Fruit fly (Drosophila melanogaster): Measurements from ENCODE around the gene Scsalpha1.

Scsalpha1 gene

dm6 chr3L:3788790-3789421, 25.1 kb upstream of the Scsalpha1 start (continued):
- TF ChIP-seq exex (tag; optimal IDR thresholded peaks at IDR 0.05), result no peak
- TF ChIP-seq ttk (GFP tag; IDR thresholded peaks at IDR 0.05), result no peak
- no peak for TF ChIP-seq CG11696 (GFP tag; IDR thresholded peaks at IDR 0.05)
- no peak for TF ChIP-seq CG9609 (GFP tag; optimal IDR thresholded peaks at IDR 0.05)
- TF ChIP-seq CG6791 (GFP tag; IDR thresholded peaks at IDR 0.05; ENCODE audit: partially characterized antibody), result peak; percentile 70
- 0 out of 2 replicates have a peak, but pooled peaks have one; percentile 14 for TF ChIP-seq CG6272 (GFP tag; IDR thresholded peaks at IDR 0.05)
- TF ChIP-seq pan (optimal IDR thresholded peaks at IDR 0.05), result no peak
- TF ChIP-seq pan (GFP tag; optimal IDR thresholded peaks at IDR 0.05 in 1 of 2, IDR thresholded peaks at IDR 0.05 in 1 of 2), result peak in 1 of 2 experiments; percentile 22
- no peak for TF ChIP-seq Doc2 (GFP tag; IDR thresholded peaks at IDR 0.05)
- peak; percentile 79 for TF ChIP-seq knrl (GFP tag; IDR thresholded peaks at IDR 0.05; ENCODE audit: partially characterized antibody)
- TF ChIP-seq pfk (GFP tag; optimal IDR thresholded peaks at IDR 0.05), result no peak
- peak; percentile 60 for TF ChIP-seq CG32532 (GFP tag; IDR thresholded peaks at IDR 0.05)
- TF ChIP-seq lmd (GFP tag; IDR thresholded peaks at IDR 0.05), result no peak
- TF ChIP-seq CG33213 (GFP tag; optimal IDR thresholded peaks at IDR 0.05), result no peak
- no peak for TF ChIP-seq jigr1 (GFP tag; IDR thresholded peaks at IDR 0.05)
- peak; percentile 12; the same call in 1 of the 2 replicates for TF ChIP-seq Rx (GFP tag; IDR thresholded peaks at IDR 0.05)
- TF ChIP-seq Scr (GFP tag; IDR thresholded peaks at IDR 0.05; ENCODE audit: partially characterized antibody), result peak; percentile 52; the same call in 1 of the 2 replicates
- TF ChIP-seq ato (GFP tag; IDR thresholded peaks at IDR 0.05; ENCODE audit: partially characterized antibody), result peak; percentile 61; the same call in 1 of the 2 replicates
- TF ChIP-seq Dref (GFP tag; IDR thresholded peaks at IDR 0.05), result no peak
- no peak for TF ChIP-seq CG3838 (GFP tag; optimal IDR thresholded peaks at IDR 0.05)
- no peak for TF ChIP-seq Dbx (GFP tag; IDR thresholded peaks at IDR 0.05)
- no peak for TF ChIP-seq Hey (tag; optimal IDR thresholded peaks at IDR 0.05)
- no peak for TF ChIP-seq Dip2 (GFP tag; IDR thresholded peaks at IDR 0.05)
- peak; percentile 52; the same call in 1 of the 2 replicates for TF ChIP-seq CG4360 (GFP tag; IDR thresholded peaks at IDR 0.05)
- TF ChIP-seq ro (GFP tag; IDR thresholded peaks at IDR 0.05), result no peak
- TF ChIP-seq Fer2 (tag; optimal IDR thresholded peaks at IDR 0.05), result no peak
- TF ChIP-seq CG30020 (tag; optimal IDR thresholded peaks at IDR 0.05), result no peak
- peak; percentile 62 for TF ChIP-seq zfh1 (GFP tag; IDR thresholded peaks at IDR 0.05)
- 0 out of 2 replicates have a peak, but pooled peaks have one; percentile 4 for TF ChIP-seq sob (GFP tag; IDR thresholded peaks at IDR 0.05)
- no peak for TF ChIP-seq fd96Cb (tag; optimal IDR thresholded peaks at IDR 0.05)
- no peak for TF ChIP-seq CG14667 (GFP tag; IDR thresholded peaks at IDR 0.05)
- TF ChIP-seq Jarid2 (GFP tag; optimal IDR thresholded peaks at IDR 0.05), result no peak
- no peak for TF ChIP-seq Elba2 (GFP tag; optimal IDR thresholded peaks at IDR 0.05)
- TF ChIP-seq CG14965 (GFP tag; optimal IDR thresholded peaks at IDR 0.05; ENCODE audit: borderline replicate concordance), result no peak
- no peak for TF ChIP-seq tin (GFP tag; optimal IDR thresholded peaks at IDR 0.05)
- no peak for TF ChIP-seq CG1792 (GFP tag; optimal IDR thresholded peaks at IDR 0.05)
- TF ChIP-seq nom (GFP tag; optimal IDR thresholded peaks at IDR 0.05), result no peak
- TF ChIP-seq croc (GFP tag; conservative IDR thresholded peaks at IDR 0.05), result no peak; the same call in 2 of the 3 replicates
- TF ChIP-seq ranshi (GFP tag; IDR thresholded peaks at IDR 0.05), result 0 out of 2 replicates have a peak, but pooled peaks have one; percentile 20
- TF ChIP-seq dpn (GFP tag; optimal IDR thresholded peaks at IDR 0.05), result peak in 1 of 2 experiments; percentile 13
- TF ChIP-seq shn (GFP tag; optimal IDR thresholded peaks at IDR 0.05), result no peak
- peak; percentile 54; the same call in 1 of the 2 replicates for TF ChIP-seq CG13287 (GFP tag; IDR thresholded peaks at IDR 0.05; ENCODE audit: partially characterized antibody)
- TF ChIP-seq repo (GFP tag; optimal IDR thresholded peaks at IDR 0.05), result no peak
- no peak for TF ChIP-seq CG1832 (GFP tag; optimal IDR thresholded peaks at IDR 0.05)
- peak in 1 of 2 experiments; percentile 40 for TF ChIP-seq bsh (GFP tag; optimal IDR thresholded peaks at IDR 0.05)
- no peak for TF ChIP-seq CG2120 (GFP tag; optimal IDR thresholded peaks at IDR 0.05)
- no peak for TF ChIP-seq sima (GFP tag; optimal IDR thresholded peaks at IDR 0.05)
- TF ChIP-seq crol (GFP tag; IDR thresholded peaks at IDR 0.05), result peak; percentile 79
- peak; percentile 38; the same call in 2 of the 3 replicates for TF ChIP-seq row (GFP tag; IDR thresholded peaks at IDR 0.05)
- TF ChIP-seq HmgD (GFP tag; optimal IDR thresholded peaks at IDR 0.05), result peak; percentile 9

Data from whole organism, embryonic.